Worm (Caenorhabditis elegans) whole organism, L4 larva: ENCODE results near the gene spe-45.

Source experiments
- ama-1 ChIP-seq: fragments of 150-350 bp; optimal IDR thresholded peaks from 2 replicates; lab custom pipeline; 2014; ENCODE audit warnings: inconsistent platforms, mixed read lengths
- dpl-1 ChIP-seq: fragments of 150-350 bp; optimal IDR thresholded peaks from 2 replicates; lab custom pipeline; 2014; ENCODE audit warnings: missing biosample characterization, missing genetic modification reagents, missing genetic modification characterization
- fos-1 ChIP-seq: fragments of 150-350 bp; optimal IDR thresholded peaks from 2 replicates; lab custom pipeline; 2014; ENCODE audit warnings: missing biosample characterization, missing genetic modification characterization
- lin-13 ChIP-seq: fragments of 150-350 bp; optimal IDR thresholded peaks from 2 replicates; lab custom pipeline; 2014; ENCODE audit warnings: missing biosample characterization, missing genetic modification reagents, missing genetic modification characterization
- mep-1 ChIP-seq: fragments of 150-350 bp; sonication (generic microtip); optimal IDR thresholded peaks from 3 replicates; lab custom pipeline; 2014; ENCODE audit warnings: missing biosample characterization, missing genetic modification characterization
- nhr-48 ChIP-seq: sonication (generic microtip); optimal IDR thresholded peaks from 2 replicates; lab custom pipeline; 2016; ENCODE audit warnings: mild to moderate bottlenecking, missing genetic modification characterization, missing compliant biosample characterization
- php-3 ChIP-seq: fragments of 200-800 bp; sonication (Bioruptor generic); IDR thresholded peaks from 2 replicates; pipeline ENCODE4 v1.3.6; 2022; ENCODE audit warnings: missing genetic modification reagents, missing genetic modification characterization, missing compliant biosample characterization
- pqm-1 ChIP-seq: sonication (generic microtip); optimal IDR thresholded peaks from 2 replicates; lab custom pipeline; 2017; ENCODE audit warnings: missing biosample characterization, missing genetic modification characterization
- snpc-4 ChIP-seq: fragments of 150-350 bp; optimal IDR thresholded peaks from 2 replicates; lab custom pipeline; 2014; ENCODE audit warnings: missing biosample characterization, missing genetic modification characterization
- vab-7 ChIP-seq: fragments of 200-800 bp; sonication (Bioruptor generic); IDR thresholded peaks from 2 replicates; pipeline ENCODE4 v1.3.6; 2022; ENCODE audit warnings: missing genetic modification reagents, missing genetic modification characterization, missing compliant biosample characterization

DNA sequence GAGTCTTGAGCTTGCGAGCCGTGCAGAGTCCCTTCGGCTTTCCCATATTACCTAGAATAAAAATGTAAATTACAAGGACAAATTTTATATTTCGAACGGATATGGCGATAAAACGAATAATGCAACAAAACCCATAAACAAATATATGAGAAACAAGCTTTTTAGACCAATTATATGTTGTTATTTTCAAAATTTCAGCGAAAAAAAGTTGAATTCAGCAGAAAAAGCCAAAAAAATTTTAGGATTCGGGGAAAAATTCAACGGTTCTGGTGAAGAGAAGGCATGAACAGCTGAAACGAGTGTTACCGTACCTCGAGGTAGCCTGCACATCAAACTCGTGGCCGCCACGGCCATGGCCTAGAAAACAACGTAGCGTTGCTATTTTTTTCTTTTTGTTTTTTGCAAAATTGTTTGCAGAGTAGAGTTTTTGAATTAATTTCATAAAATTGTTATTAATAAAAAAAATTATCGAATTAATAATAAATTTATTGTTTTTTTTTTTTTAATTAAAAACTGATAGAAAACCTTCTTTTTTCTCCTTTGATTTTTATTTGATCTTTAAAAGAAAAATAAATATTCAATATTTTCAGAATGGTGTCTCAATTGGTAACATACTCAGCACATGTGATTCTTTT lies 1.2 kb upstream of the spe-45 start, which contains the start of the genes rps-23 and dpm-3:
- peak; percentile 86 for TF ChIP-seq vab-7 (GFP tag; lab: Robert Waterston, UW)
- peak; percentile 89 for TF ChIP-seq dpl-1
- TF ChIP-seq fos-1: no peak
- TF ChIP-seq mep-1 (tag; lab: Kevin White, UChicago): peak; percentile 97
- TF ChIP-seq ama-1 (lab: Kevin White, UChicago): peak; percentile 82
- TF ChIP-seq php-3: peak; percentile 85
- peak; percentile 45 for TF ChIP-seq snpc-4
- peak; percentile 27 for TF ChIP-seq pqm-1
- peak; percentile 63 for TF ChIP-seq nhr-48 (tag; lab: Kevin White, UChicago)
- TF ChIP-seq lin-13: peak; percentile 96
